Worm (Caenorhabditis elegans): ENCODE measurements around the gene olrn-1.

DNA sequence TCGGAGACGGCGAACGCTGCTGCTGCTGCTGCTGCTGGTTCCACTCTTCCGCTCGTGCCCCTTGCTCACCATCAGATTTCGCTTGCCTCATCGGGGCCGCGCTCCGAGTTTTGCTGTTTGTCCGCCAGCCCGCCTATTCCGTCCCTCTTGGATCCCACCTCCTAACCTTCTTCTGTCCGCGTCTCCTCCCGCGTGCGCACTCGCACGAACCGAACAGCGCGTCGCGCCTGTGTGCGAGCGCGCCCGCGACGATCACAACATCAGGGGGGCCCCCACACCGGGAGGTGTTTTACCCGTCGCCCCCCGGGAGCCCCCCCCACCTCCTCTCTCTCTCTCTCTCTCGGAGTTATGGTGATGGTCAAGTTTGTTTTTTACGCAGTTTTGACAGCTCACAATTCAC lies 21.7 kb upstream of the olrn-1 start:
- TF ChIP-seq lin-11 (tag; optimal IDR thresholded peaks at IDR 0.05) (no peak), odd-2 (tag; optimal IDR thresholded peaks at IDR 0.05) (no peak), nhr-11 (tag; optimal IDR thresholded peaks at IDR 0.05) (no peak), ceh-9 (tag; optimal IDR thresholded peaks at IDR 0.05) (no peak), unc-86 (tag; optimal IDR thresholded peaks at IDR 0.05) (no peak), pqm-1 (tag; optimal IDR thresholded peaks at IDR 0.05) (no peak), elt-4 (tag; optimal IDR thresholded peaks at IDR 0.05) (no peak)

All from whole organism, late embryonic.